Worm (Caenorhabditis elegans) whole organism, L3 larva: ENCODE data around the gene R01E6.5.

ENCODE experiments used
- R02D3.7 ChIP-seq: fragments of 150-350 bp; optimal IDR thresholded peaks from 2 replicates; lab custom pipeline; 2014; ENCODE audit warnings: missing biosample characterization, missing genetic modification characterization
- ZK546.5 ChIP-seq: sonication (generic microtip); optimal IDR thresholded peaks from 2 replicates; lab custom pipeline; 2017; ENCODE audit warnings: missing biosample characterization, missing genetic modification characterization
- aly-2 ChIP-seq: fragments of 150-350 bp; optimal IDR thresholded peaks from 2 replicates; lab custom pipeline; 2014; ENCODE audit warnings: missing biosample characterization, missing genetic modification characterization
- ama-1 ChIP-seq: fragments of 150-350 bp; optimal IDR thresholded peaks from 2 replicates; lab custom pipeline; 2018
- ceh-16 ChIP-seq: sonication (generic microtip); optimal IDR thresholded peaks from 2 replicates; lab custom pipeline; 2017; ENCODE audit warnings: missing biosample characterization, missing genetic modification characterization
- ceh-28 ChIP-seq: fragments of 150-350 bp; optimal IDR thresholded peaks from 2 replicates; lab custom pipeline; 2014; ENCODE audit warnings: missing biosample characterization, missing genetic modification reagents, missing genetic modification characterization
- ceh-82 ChIP-seq: fragments of 150-350 bp; optimal IDR thresholded peaks from 2 replicates; lab custom pipeline; 2014; ENCODE audit warnings: missing biosample characterization, missing genetic modification characterization
- ceh-9 ChIP-seq: sonication (generic microtip); optimal IDR thresholded peaks from 2 replicates; lab custom pipeline; 2018; ENCODE audit warnings: missing biosample characterization, missing genetic modification characterization
- daf-12 ChIP-seq: fragments of 150-350 bp; optimal IDR thresholded peaks from 2 replicates; lab custom pipeline; 2014; ENCODE audit warnings: missing biosample characterization, missing genetic modification reagents, missing genetic modification characterization
- egl-27 ChIP-seq: sonication (generic microtip); optimal IDR thresholded peaks from 4 replicates; lab custom pipeline; 2017; ENCODE audit warnings: missing biosample characterization, missing genetic modification reagents, missing genetic modification characterization
- egl-5 ChIP-seq: fragments of 150-350 bp; optimal IDR thresholded peaks from 2 replicates; lab custom pipeline; 2017; ENCODE audit warnings: missing biosample characterization, missing genetic modification reagents, missing genetic modification characterization, inconsistent platforms
- elt-2 ChIP-seq: sonication (generic microtip); optimal IDR thresholded peaks from 2 replicates; lab custom pipeline; 2016; ENCODE audit warnings: missing genetic modification reagents, mild to moderate bottlenecking, missing genetic modification characterization, missing compliant biosample characterization
- elt-3 ChIP-seq, 3 experiments: fragments of 150-350 bp in 1 of 3; sonication (generic microtip) in 2 of 3; optimal IDR thresholded peaks; 2 replicates in 2 of 3; 4 replicates in 1 of 3; lab custom pipeline; 2014 to 2017; ENCODE audit warnings: missing biosample characterization in 3 of 3, missing genetic modification characterization in 3 of 3
- eor-1 ChIP-seq, 2 experiments: fragments of 150-350 bp; optimal IDR thresholded peaks; 2 replicates each; lab custom pipeline; 2014 to 2018; ENCODE audit warnings: missing biosample characterization in 2 of 2, missing genetic modification characterization in 2 of 2
- fkh-2 ChIP-seq: fragments of 150-350 bp; optimal IDR thresholded peaks from 2 replicates; lab custom pipeline; 2014; ENCODE audit warnings: missing biosample characterization, missing genetic modification reagents, missing genetic modification characterization
- fos-1 ChIP-seq: fragments of 150-350 bp; optimal IDR thresholded peaks from 2 replicates; lab custom pipeline; 2014; ENCODE audit warnings: missing biosample characterization, missing genetic modification characterization
- hmg-11 ChIP-seq: sonication (generic microtip); optimal IDR thresholded peaks from 2 replicates; lab custom pipeline; 2016; ENCODE audit warnings: missing genetic modification characterization, missing compliant biosample characterization
- jun-1 ChIP-seq: fragments of 150-350 bp; optimal IDR thresholded peaks from 2 replicates; lab custom pipeline; 2014; ENCODE audit warnings: missing biosample characterization, missing genetic modification reagents, missing genetic modification characterization
- lin-39 ChIP-seq: fragments of 150-350 bp; optimal IDR thresholded peaks from 2 replicates; lab custom pipeline; 2018; ENCODE audit warnings: missing biosample characterization, missing genetic modification reagents, missing genetic modification characterization
- lsy-12 ChIP-seq: sonication (generic microtip); optimal IDR thresholded peaks from 2 replicates; lab custom pipeline; 2016; ENCODE audit warnings: mild to moderate bottlenecking, missing genetic modification characterization, missing compliant biosample characterization
- mdl-1 ChIP-seq: fragments of 150-350 bp; optimal IDR thresholded peaks from 2 replicates; lab custom pipeline; 2014; ENCODE audit warnings: missing biosample characterization, missing genetic modification characterization
- mml-1 ChIP-seq: fragments of 150-350 bp; sonication (generic microtip); optimal IDR thresholded peaks from 3 replicates; lab custom pipeline; 2014; ENCODE audit warnings: missing biosample characterization, missing genetic modification characterization
- nfya-1 ChIP-seq: sonication (generic microtip); optimal IDR thresholded peaks from 2 replicates; lab custom pipeline; 2017; ENCODE audit warnings: missing genetic modification characterization, mild to moderate bottlenecking, missing compliant biosample characterization, antibody characterized with exemption, moderate library complexity; ENCODE audit not compliant: insufficient read depth
- nhr-12 ChIP-seq: fragments of 150-350 bp; optimal IDR thresholded peaks from 2 replicates; lab custom pipeline; 2014; ENCODE audit warnings: missing biosample characterization, missing genetic modification characterization
- nhr-23 ChIP-seq: fragments of 150-350 bp; optimal IDR thresholded peaks from 2 replicates; lab custom pipeline; 2014; ENCODE audit warnings: missing biosample characterization, missing genetic modification reagents, missing genetic modification characterization
- nhr-237 ChIP-seq: fragments of 150-350 bp; optimal IDR thresholded peaks from 2 replicates; lab custom pipeline; 2014; ENCODE audit warnings: missing biosample characterization, missing genetic modification characterization
- nhr-28 ChIP-seq: fragments of 150-350 bp; optimal IDR thresholded peaks from 2 replicates; lab custom pipeline; 2014; ENCODE audit warnings: missing biosample characterization, missing genetic modification characterization
- nhr-43 ChIP-seq: sonication (generic microtip); optimal IDR thresholded peaks from 2 replicates; lab custom pipeline; 2016; ENCODE audit warnings: mild to moderate bottlenecking, missing genetic modification characterization, missing compliant biosample characterization; ENCODE audit not compliant: poor library complexity, severe bottlenecking
- nhr-67 ChIP-seq: fragments of 150-350 bp; optimal IDR thresholded peaks from 2 replicates; lab custom pipeline; 2014; ENCODE audit warnings: missing biosample characterization, missing genetic modification characterization
- nhr-76 ChIP-seq: fragments of 150-350 bp; sonication (generic microtip); optimal IDR thresholded peaks from 5 replicates; lab custom pipeline; 2014; ENCODE audit warnings: missing biosample characterization, missing genetic modification characterization
- nhr-77 ChIP-seq: fragments of 150-350 bp; optimal IDR thresholded peaks from 2 replicates; lab custom pipeline; 2014; ENCODE audit warnings: missing biosample characterization, missing genetic modification characterization
- pha-4 ChIP-seq: fragments of 150-350 bp; optimal IDR thresholded peaks from 2 replicates; lab custom pipeline; 2014; ENCODE audit warnings: missing biosample characterization, missing genetic modification reagents, missing genetic modification characterization
- pqm-1 ChIP-seq: fragments of 150-350 bp; optimal IDR thresholded peaks from 2 replicates; lab custom pipeline; 2017; ENCODE audit warnings: missing biosample characterization, missing genetic modification characterization, inconsistent platforms
- sea-2 ChIP-seq: fragments of 150-350 bp; sonication (generic microtip); optimal IDR thresholded peaks from 4 replicates; lab custom pipeline; 2014; ENCODE audit warnings: missing biosample characterization, missing genetic modification reagents, missing genetic modification characterization
- snpc-4 ChIP-seq: fragments of 150-350 bp; optimal IDR thresholded peaks from 2 replicates; lab custom pipeline; 2014; ENCODE audit warnings: missing biosample characterization, missing genetic modification characterization
- tbx-2 ChIP-seq: sonication (generic microtip); optimal IDR thresholded peaks from 2 replicates; lab custom pipeline; 2016; ENCODE audit warnings: mild to moderate bottlenecking, missing genetic modification characterization, missing compliant biosample characterization
- unc-39 ChIP-seq: sonication (generic microtip); optimal IDR thresholded peaks from 4 replicates; lab custom pipeline; 2017; ENCODE audit warnings: missing biosample characterization, missing genetic modification characterization
- unc-62 ChIP-seq: fragments of 150-350 bp; sonication (generic microtip); optimal IDR thresholded peaks from 4 replicates; lab custom pipeline; 2014; ENCODE audit warnings: missing biosample characterization, missing genetic modification reagents, missing genetic modification characterization
- zag-1 ChIP-seq: fragments of 150-350 bp; optimal IDR thresholded peaks from 2 replicates; lab custom pipeline; 2014; ENCODE audit warnings: missing biosample characterization, missing genetic modification characterization
- ztf-11 ChIP-seq: fragments of 150-350 bp; optimal IDR thresholded peaks from 2 replicates; lab custom pipeline; 2014; ENCODE audit warnings: missing biosample characterization, missing genetic modification characterization

The R01E6.5 gene

DNA sequence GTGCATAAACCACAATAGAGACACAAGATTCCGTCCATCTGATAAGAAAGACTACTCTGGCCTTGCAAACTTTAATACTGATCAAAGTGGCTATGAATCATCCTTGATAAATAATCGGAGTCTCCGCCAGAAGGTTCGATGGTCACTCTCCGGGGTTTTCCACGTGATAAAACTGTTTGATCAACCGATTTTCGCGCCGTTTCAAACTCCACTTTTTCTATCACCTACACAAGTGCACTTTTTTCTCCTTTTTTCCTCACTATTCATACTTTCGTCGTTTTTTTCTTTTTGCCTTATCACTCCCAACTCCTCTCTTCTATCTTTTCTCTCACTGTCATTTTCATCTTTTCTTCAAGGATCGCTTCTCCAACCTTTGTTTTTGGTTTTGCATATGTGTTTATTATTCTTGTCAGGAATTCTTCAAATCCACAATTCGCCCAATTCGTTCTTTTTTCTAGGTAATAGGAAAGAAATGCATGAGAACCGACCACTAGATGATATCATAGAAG lies 8.2 kb upstream of the R01E6.5 start, which contains the start of gene F18H3.4:
TSS of gene F18H3.4 (plus strand) at position 459 of the 509 bp plus-strand sequence.
- TF ChIP-seq elt-3 (tag; optimal IDR thresholded peaks at IDR 0.05; lab: Kevin White, UChicago) (peak in 1 of 3 experiments; percentile 27), ceh-82 (no peak), nhr-23 (tag; lab: Kevin White, UChicago) (peak; percentile 34), hmg-11 (tag; lab: Kevin White, UChicago) (peak; percentile 20), pha-4 (tag; lab: Kevin White, UChicago) (peak; percentile 65), jun-1 (peak; percentile 94), elt-2 (tag; lab: Kevin White, UChicago) (peak; percentile 98), nhr-237 (tag; lab: Kevin White, UChicago) (no peak), ama-1 (lab: Kevin White, UChicago) (no peak), ceh-28 (peak; percentile 30), tbx-2 (tag; lab: Kevin White, UChicago) (no peak), pqm-1 (tag; lab: Kevin White, UChicago) (peak; percentile 99), nhr-28 (tag; lab: Kevin White, UChicago) (no peak), fos-1 (peak; percentile 90), nhr-43 (peak; percentile 29), nfya-1 (tag; lab: Kevin White, UChicago) (peak; percentile 19)
- TF ChIP-seq, all 47 proteins: peak for 11

DNA sequence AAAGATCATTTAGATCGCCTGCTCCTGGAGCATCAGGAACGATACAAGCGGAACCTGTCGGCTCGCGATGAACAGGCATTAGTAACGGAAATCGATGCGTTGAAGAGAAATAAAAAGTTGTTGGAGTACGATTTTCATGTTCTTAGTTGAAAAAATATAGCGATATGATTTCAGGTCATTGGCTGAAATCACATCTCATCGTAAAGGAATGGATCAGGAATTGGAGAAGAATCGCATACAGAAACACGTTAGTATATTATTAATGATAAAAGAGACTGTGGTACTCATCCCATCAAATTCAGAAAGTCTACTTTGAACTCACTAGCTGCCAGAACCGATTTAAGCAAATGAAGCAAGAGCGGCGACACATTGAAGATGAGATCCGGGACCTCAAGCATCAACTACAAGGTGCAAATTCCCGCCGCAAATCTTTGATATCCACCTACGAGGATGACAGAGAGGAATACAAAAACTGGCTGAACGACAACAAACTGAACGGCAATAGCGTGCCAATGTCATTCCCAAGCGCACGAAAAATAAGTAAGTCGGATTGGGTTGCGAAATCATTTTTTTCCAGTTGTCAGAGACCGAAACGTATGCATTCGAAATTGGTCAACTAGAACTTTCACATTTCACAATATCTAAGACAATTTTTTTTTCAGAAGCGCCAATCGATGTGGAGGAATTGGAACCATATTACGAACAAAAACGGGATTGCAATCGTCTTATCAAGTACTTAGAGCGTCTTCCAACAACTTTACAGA lies 6.7 kb upstream of the R01E6.5 start:
- TF ChIP-seq nhr-12 (tag; lab: Kevin White, UChicago) (no peak), lin-39 (tag; lab: Kevin White, UChicago) (no peak), nhr-28 (tag; lab: Kevin White, UChicago) (no peak), nhr-237 (tag; lab: Kevin White, UChicago) (no peak), mdl-1 (no peak), nhr-43 (no peak), nhr-67 (tag; lab: Kevin White, UChicago) (no peak), eor-1 (tag; optimal IDR thresholded peaks at IDR 0.05; lab: Kevin White, UChicago) (no peak), daf-12 (tag; lab: Kevin White, UChicago) (no peak), R02D3.7 (tag; lab: Kevin White, UChicago) (no peak), hmg-11 (tag; lab: Kevin White, UChicago) (no peak), ceh-9 (tag; lab: Kevin White, UChicago) (no peak), nhr-23 (tag; lab: Kevin White, UChicago) (no peak), aly-2 (tag; lab: Kevin White, UChicago) (no peak), fkh-2 (tag; lab: Kevin White, UChicago) (no peak)
- TF ChIP-seq, all 47 proteins: peak for 0

DNA sequence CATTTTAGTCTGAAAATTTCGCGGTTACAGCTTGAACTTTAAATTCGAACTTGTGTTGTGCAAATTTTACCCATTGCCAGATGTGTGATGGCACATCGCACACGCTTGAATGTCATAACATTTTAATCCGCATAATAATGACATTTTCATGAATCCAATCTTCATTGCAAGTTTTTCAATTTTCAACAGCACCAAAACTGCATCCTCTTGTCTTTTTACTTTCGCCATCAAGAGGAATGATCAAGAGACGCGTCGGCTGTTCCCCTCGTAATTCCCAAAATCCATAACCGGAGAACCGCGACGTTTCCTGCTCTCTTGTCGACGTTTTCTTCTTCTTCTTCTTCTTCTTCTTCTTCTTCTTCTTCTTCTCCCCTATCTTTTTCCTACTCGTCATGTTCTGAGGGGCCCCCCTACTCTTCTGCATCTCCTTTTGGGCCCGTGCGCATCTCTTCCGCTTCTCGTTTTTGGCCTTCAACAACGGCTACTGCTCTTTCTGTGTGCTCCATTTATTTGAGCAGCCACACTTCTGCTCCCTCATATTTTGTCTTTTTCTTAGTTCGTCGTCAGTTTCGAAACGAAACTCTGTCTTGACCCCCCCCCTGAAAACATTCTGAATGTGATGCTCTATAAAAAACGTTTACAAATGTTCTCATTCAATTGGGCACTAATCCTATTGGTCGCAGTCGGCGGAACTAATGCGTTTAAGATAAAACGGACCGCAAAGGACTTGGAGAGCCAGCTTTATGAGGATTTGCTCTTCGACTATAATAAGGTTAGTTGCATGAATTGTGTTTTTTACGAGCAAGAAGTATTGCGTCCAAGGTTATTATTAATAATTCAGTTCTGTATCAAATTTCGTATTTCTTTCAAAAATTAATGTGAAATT lies 4.2 kb upstream of the R01E6.5 start, which contains the start of gene acr-12:
TSS of gene acr-12 (plus strand) at position 430 of the 886 bp plus-strand sequence.
- TF ChIP-seq hmg-11 (tag; lab: Kevin White, UChicago) (peak; percentile 44), lin-39 (tag; lab: Kevin White, UChicago) (peak; percentile 46), nfya-1 (tag; lab: Kevin White, UChicago) (peak; percentile 9), nhr-23 (tag; lab: Kevin White, UChicago) (no peak)

ce11 chrX:13539701-13540100 lies 2.8 kb downstream of the R01E6.5 start:
- TF ChIP-seq nhr-67 (tag; lab: Kevin White, UChicago) (no peak), egl-27 (tag; lab: Kevin White, UChicago) (no peak), pha-4 (tag; lab: Kevin White, UChicago) (peak; percentile 40), unc-62 (GFP tag; lab: Kevin White, UChicago) (no peak), mml-1 (tag; lab: Kevin White, UChicago) (no peak), hmg-11 (tag; lab: Kevin White, UChicago) (no peak), lin-39 (tag; lab: Kevin White, UChicago) (no peak), ceh-16 (tag; lab: Kevin White, UChicago) (no peak), zag-1 (tag; lab: Kevin White, UChicago) (no peak), sea-2 (no peak), lsy-12 (tag; lab: Kevin White, UChicago) (no peak), pqm-1 (tag; lab: Kevin White, UChicago) (no peak), ZK546.5 (tag; lab: Kevin White, UChicago) (no peak), ztf-11 (no peak), nhr-23 (tag; lab: Kevin White, UChicago) (peak; percentile 70), fkh-2 (tag; lab: Kevin White, UChicago) (no peak), nhr-76 (tag; lab: Kevin White, UChicago) (no peak), snpc-4 (no peak), mdl-1 (no peak), nhr-43 (peak; percentile 72), daf-12 (tag; lab: Kevin White, UChicago) (no peak), fos-1 (no peak), nhr-12 (tag; lab: Kevin White, UChicago) (no peak), unc-39 (tag; lab: Kevin White, UChicago) (no peak), nhr-77 (tag; lab: Kevin White, UChicago) (no peak), egl-5 (tag; lab: Kevin White, UChicago) (no peak)
